Fruit fly (Drosophila melanogaster) whole organism, prepupa: ENCODE results near the gene Ts.
A peak's percentile ranks its signal among the peaks of the same experiment; 100 is the strongest.

Source experiments
- CG10631 ChIP-seq: fragments of 200-800 bp; sonication (Bioruptor generic); optimal IDR thresholded peaks from 2 replicates; lab custom pipeline; 2016; ENCODE audit warnings: missing biosample characterization, missing genetic modification characterization
- CG11762 ChIP-seq: fragments of 200-800 bp; sonication (Bioruptor generic); optimal IDR thresholded peaks from 3 replicates; lab custom pipeline; 2016; ENCODE audit warnings: missing biosample characterization, missing genetic modification characterization; ENCODE audit not compliant: insufficient read depth
- CG16779 ChIP-seq: fragments of 200-800 bp; sonication (Bioruptor generic); optimal IDR thresholded peaks from 3 replicates; lab custom pipeline; 2017; ENCODE audit warnings: missing biosample characterization, mild to moderate bottlenecking, missing genetic modification characterization
- CG6276 ChIP-seq: fragments of 200-800 bp; sonication (Bioruptor generic); optimal IDR thresholded peaks from 2 replicates; lab custom pipeline; 2017; ENCODE audit warnings: missing biosample characterization, mild to moderate bottlenecking, missing genetic modification characterization
- CG6808 ChIP-seq: fragments of 200-800 bp; sonication (Bioruptor generic); optimal IDR thresholded peaks from 3 replicates; lab custom pipeline; 2017; ENCODE audit warnings: missing biosample characterization, missing genetic modification characterization, mild to moderate bottlenecking, moderate library complexity, missing genetic modification reagents
- CG8632 ChIP-seq: fragments of 200-800 bp; sonication (Bioruptor generic); optimal IDR thresholded peaks from 3 replicates; lab custom pipeline; 2016; ENCODE audit warnings: missing biosample characterization, missing genetic modification characterization
- Eip75B ChIP-seq: fragments of 200-800 bp; sonication (Bioruptor generic); optimal IDR thresholded peaks from 3 replicates; lab custom pipeline; 2016; ENCODE audit warnings: missing biosample characterization, missing genetic modification characterization
- Hr39 ChIP-seq: fragments of 200-800 bp; sonication (Bioruptor generic); optimal IDR thresholded peaks from 2 replicates; lab custom pipeline; 2016; ENCODE audit warnings: missing biosample characterization, missing genetic modification characterization
- Lpt ChIP-seq: fragments of 200-800 bp; sonication (Bioruptor generic); optimal IDR thresholded peaks from 3 replicates; lab custom pipeline; 2016; ENCODE audit warnings: missing biosample characterization, missing genetic modification characterization
- OdsH ChIP-seq: fragments of 200-800 bp; sonication (Bioruptor generic); optimal IDR thresholded peaks from 3 replicates; lab custom pipeline; 2016; ENCODE audit warnings: missing biosample characterization, missing genetic modification characterization
- pdm3 ChIP-seq: fragments of 200-800 bp; sonication (Bioruptor generic); optimal IDR thresholded peaks from 3 replicates; lab custom pipeline; 2016; ENCODE audit warnings: missing biosample characterization, missing genetic modification characterization
- spab ChIP-seq: fragments of 200-800 bp; sonication (Bioruptor generic); optimal IDR thresholded peaks from 2 replicates; lab custom pipeline; 2017; ENCODE audit warnings: missing biosample characterization, mild to moderate bottlenecking, missing genetic modification characterization, missing genetic modification reagents

DNA sequence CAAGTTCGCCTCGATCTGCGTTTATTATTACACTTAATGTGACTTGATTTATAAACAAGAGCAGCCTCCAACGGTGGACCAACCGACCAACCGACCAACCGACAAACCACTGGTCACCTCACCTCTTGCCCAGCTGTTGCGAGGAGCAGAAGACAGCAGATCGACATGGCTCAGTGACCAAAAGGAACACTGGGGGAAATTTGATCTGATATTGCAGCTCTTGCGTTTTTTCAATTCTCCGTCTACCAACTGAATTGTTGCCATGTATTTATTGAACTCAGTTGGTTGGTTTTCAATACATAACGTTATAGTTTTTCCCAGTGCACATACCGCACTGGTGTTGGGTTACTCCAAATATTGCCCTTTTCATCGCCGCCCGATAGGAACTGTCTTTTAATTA, 35.2 kb upstream of the Ts start:
- TF ChIP-seq spab (peak; percentile 17), CG11762 (GFP tag; lab: Kevin White, UChicago) (no peak), CG10631 (peak; percentile 52), OdsH (GFP tag; lab: Kevin White, UChicago) (peak; percentile 36), Eip75B (peak; percentile 63), CG6276 (no peak), CG8632 (GFP tag; lab: Kevin White, UChicago) (no peak), pdm3 (GFP tag; lab: Kevin White, UChicago) (peak; percentile 23), CG16779 (tag; lab: Kevin White, UChicago) (no peak), CG6808 (GFP tag; lab: Kevin White, UChicago) (peak; percentile 60), Hr39 (peak; percentile 52), Lpt (GFP tag; lab: Kevin White, UChicago) (no peak)
